Worm (Caenorhabditis elegans): ENCODE measurements around the gene gst-8.
"Not testable (repeated sequence)": the region's sequence is repeated elsewhere in the genome, so short reads cannot be mapped to it uniquely, and the experiment has no call there.

gst-8 gene

ce11 chrII:4858906-4859411 is 24.6 kb upstream of the gst-8 start:
- TF ChIP-seq ceh-43 (GFP tag; optimal IDR thresholded peaks at IDR 0.05) (no peak), lsy-2 (tag; optimal IDR thresholded peaks at IDR 0.05) (no peak), ceh-39 (tag; optimal IDR thresholded peaks at IDR 0.05) (no peak), bed-3 (GFP tag; optimal IDR thresholded peaks at IDR 0.05) (no peak), nhr-2 (tag; optimal IDR thresholded peaks at IDR 0.05) (no peak), flh-1 (GFP tag; optimal IDR thresholded peaks at IDR 0.05) (no peak), mab-5 (tag; optimal IDR thresholded peaks at IDR 0.05) (no peak), elt-1 (tag; optimal IDR thresholded peaks at IDR 0.05; ENCODE audit: borderline replicate concordance, insufficient read depth) (no peak), sem-2 (GFP tag; optimal IDR thresholded peaks at IDR 0.05) (no peak)

ce11 chrII:4860260-4860659 is 23.3 kb upstream of the gst-8 start, which contains the start of the genes nspd-5 and F11G11.4:
nspd-5 (minus strand) TSS chrII:4860360.
F11G11.4 (plus strand) TSS chrII:4860594.
- TF ChIP-seq unc-39 (tag; optimal IDR thresholded peaks at IDR 0.05); hlh-1 (tag; optimal IDR thresholded peaks at IDR 0.05); ham-2 (GFP tag; optimal IDR thresholded peaks at IDR 0.05): not testable (repeated sequence)

DNA sequence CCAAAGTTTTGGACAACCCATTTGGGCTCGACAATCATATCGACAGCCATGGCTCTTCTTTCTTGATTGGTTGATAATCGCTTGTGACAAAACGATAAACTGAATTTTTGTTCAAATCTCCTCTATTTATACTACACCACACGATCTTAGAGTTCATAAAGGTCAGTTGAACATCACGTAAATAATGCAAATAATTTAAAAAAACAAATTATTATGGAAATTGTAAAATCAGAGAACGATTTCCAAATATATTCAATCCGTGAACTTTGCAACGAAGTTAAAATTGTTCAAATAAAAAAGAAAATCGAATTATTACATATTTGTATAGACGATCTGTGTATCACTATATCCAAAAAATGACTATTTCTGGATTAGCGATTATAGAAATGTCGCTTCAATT is 20.2 kb upstream of the gst-8 start, which contains the start of the genes mpst-4 and F11G11.14:
Gene mpst-4, minus strand, starts transcription at position 101 of the 400 bp plus-strand sequence.
Gene F11G11.14, plus strand, starts transcription at position 325 of the 400 bp plus-strand sequence.
- TF ChIP-seq nhr-237 (tag; optimal IDR thresholded peaks at IDR 0.05) (no peak), drap-1 (GFP tag; optimal IDR thresholded peaks at IDR 0.05) (no peak), pha-4 (tag; optimal IDR thresholded peaks at IDR 0.05) (no peak), mep-1 (tag; optimal IDR thresholded peaks at IDR 0.05) (no peak)

- TF ChIP-seq pha-4 (tag; optimal IDR thresholded peaks at IDR 0.05) (no peak), bed-3 (GFP tag; optimal IDR thresholded peaks at IDR 0.05) (no peak), cnd-1 (tag; optimal IDR thresholded peaks at IDR 0.05) (no peak), nhr-12 (tag; optimal IDR thresholded peaks at IDR 0.05) (no peak), mls-2 (tag; optimal IDR thresholded peaks at IDR 0.05) (no peak), elt-3 (tag; optimal IDR thresholded peaks at IDR 0.05) (no peak), hlh-1 (tag; optimal IDR thresholded peaks at IDR 0.05) (no peak), nhr-2 (tag; optimal IDR thresholded peaks at IDR 0.05) (no peak), blmp-1 (tag; optimal IDR thresholded peaks at IDR 0.05) (no peak), nhr-76 (tag; optimal IDR thresholded peaks at IDR 0.05) (no peak), unc-39 (tag; optimal IDR thresholded peaks at IDR 0.05) (no peak)
These were observed 17.5 kb upstream of the gst-8 start for ce11 chrII:4866045-4866444.

DNA sequence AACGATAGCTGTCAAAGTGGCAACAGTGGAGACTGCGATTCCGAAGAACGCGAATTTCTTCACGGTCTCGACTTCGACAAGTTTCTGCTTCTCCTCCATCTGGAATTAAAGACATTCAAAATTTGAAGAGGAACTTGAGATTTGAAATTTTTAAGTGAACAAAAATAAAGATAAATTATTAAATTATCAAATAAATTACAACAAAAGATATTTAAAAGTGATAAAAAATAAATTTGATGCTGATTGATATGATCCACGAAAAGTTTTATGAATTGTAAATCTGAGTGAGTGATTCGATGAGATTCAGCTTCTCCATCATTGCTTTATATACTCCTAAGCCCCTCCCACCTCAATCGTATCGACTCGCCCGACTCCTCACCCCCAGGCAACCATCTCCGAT is 16.0 kb upstream of the gst-8 start, which contains the start of gene col-17:
Gene col-17, minus strand, starts transcription at position 101 of the 400 bp plus-strand sequence.
- no peak for TF ChIP-seq ham-2 (GFP tag; optimal IDR thresholded peaks at IDR 0.05)
- TF ChIP-seq elt-3 (tag; optimal IDR thresholded peaks at IDR 0.05), result no peak
- TF ChIP-seq ceh-39 (tag; optimal IDR thresholded peaks at IDR 0.05), result no peak
- TF ChIP-seq cnd-1 (tag; optimal IDR thresholded peaks at IDR 0.05), result no peak
- no peak for TF ChIP-seq nhr-237 (tag; optimal IDR thresholded peaks at IDR 0.05)
- TF ChIP-seq ceh-43 (GFP tag; optimal IDR thresholded peaks at IDR 0.05), result no peak
- no peak for TF ChIP-seq ceh-83 (GFP tag; optimal IDR thresholded peaks at IDR 0.05)
- no peak for TF ChIP-seq mls-2 (tag; optimal IDR thresholded peaks at IDR 0.05)
- TF ChIP-seq nhr-12 (tag; optimal IDR thresholded peaks at IDR 0.05), result no peak
- no peak for TF ChIP-seq unc-39 (tag; optimal IDR thresholded peaks at IDR 0.05)

DNA sequence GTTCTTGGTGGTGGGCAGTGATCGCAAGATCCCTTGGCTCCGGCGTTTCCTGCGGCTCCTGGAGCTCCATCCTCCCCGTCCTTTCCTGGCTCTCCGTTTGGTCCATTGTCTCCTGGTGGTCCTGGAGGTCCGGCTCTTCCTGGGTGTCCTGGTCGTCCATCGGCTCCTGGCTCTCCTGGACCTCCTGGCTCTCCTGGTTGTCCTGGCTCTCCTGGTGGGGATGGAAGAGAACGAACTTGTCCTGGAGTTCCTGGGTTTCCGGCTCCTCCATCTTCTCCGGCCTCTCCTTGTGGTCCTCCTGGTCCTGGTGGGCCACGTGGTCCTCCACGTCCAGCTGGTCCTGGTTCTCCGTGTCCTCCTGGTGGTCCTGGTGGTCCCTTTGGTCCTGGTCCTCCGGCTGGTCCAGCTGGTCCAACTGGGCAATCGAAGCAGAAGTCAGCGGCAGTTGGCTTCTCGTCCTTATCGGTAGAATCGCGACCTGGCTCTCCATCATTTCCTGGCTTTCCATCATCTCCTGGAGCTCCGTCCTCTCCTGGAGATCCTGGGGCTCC is 13.6 kb upstream of the gst-8 start:
- TF ChIP-seq unc-39 (tag; optimal IDR thresholded peaks at IDR 0.05), result no peak
- no peak for TF ChIP-seq blmp-1 (tag; optimal IDR thresholded peaks at IDR 0.05)
- no peak for TF ChIP-seq bed-3 (GFP tag; optimal IDR thresholded peaks at IDR 0.05)
- TF ChIP-seq flh-1 (GFP tag; optimal IDR thresholded peaks at IDR 0.05), result no peak
- no peak for TF ChIP-seq ceh-43 (GFP tag; optimal IDR thresholded peaks at IDR 0.05)
- TF ChIP-seq hlh-1 (tag; optimal IDR thresholded peaks at IDR 0.05), result no peak
- no peak for TF ChIP-seq nhr-76 (tag; optimal IDR thresholded peaks at IDR 0.05)
- TF ChIP-seq drap-1 (GFP tag; optimal IDR thresholded peaks at IDR 0.05), result no peak
- TF ChIP-seq nhr-28 (tag; optimal IDR thresholded peaks at IDR 0.05), result no peak
- no peak for TF ChIP-seq M03D4.4 (tag; optimal IDR thresholded peaks at IDR 0.05)

ce11 chrII:4870691-4871090 is 12.8 kb upstream of the gst-8 start, which contains the start of gene col-20:
col-20 (minus strand) TSS chrII:4870791.
- TF ChIP-seq nhr-2 (tag; optimal IDR thresholded peaks at IDR 0.05), result no peak
- TF ChIP-seq hlh-1 (tag; optimal IDR thresholded peaks at IDR 0.05), result no peak
- no peak for TF ChIP-seq nhr-12 (tag; optimal IDR thresholded peaks at IDR 0.05)
- TF ChIP-seq snpc-4 (tag; optimal IDR thresholded peaks at IDR 0.05), result no peak
- no peak for TF ChIP-seq sptf-1 (tag; optimal IDR thresholded peaks at IDR 0.05)
- no peak for TF ChIP-seq tbx-8 (GFP tag; optimal IDR thresholded peaks at IDR 0.05)
- no peak for TF ChIP-seq unc-39 (tag; optimal IDR thresholded peaks at IDR 0.05)
- no peak for TF ChIP-seq elt-1 (tag; optimal IDR thresholded peaks at IDR 0.05; ENCODE audit: borderline replicate concordance, insufficient read depth)
- TF ChIP-seq nhr-28 (tag; optimal IDR thresholded peaks at IDR 0.05), result no peak
- no peak for TF ChIP-seq ztf-11 (tag; optimal IDR thresholded peaks at IDR 0.05)
- TF ChIP-seq mls-2 (tag; optimal IDR thresholded peaks at IDR 0.05), result no peak
- no peak for TF ChIP-seq bed-3 (GFP tag; optimal IDR thresholded peaks at IDR 0.05)
